Worm (Caenorhabditis elegans) whole organism, early embryonic: ENCODE data around the gene C16D2.1.

Experiments
- ceh-36 ChIP-seq: sonication (generic microtip); optimal IDR thresholded peaks from 2 replicates; lab custom pipeline; 2016; ENCODE audit warnings: missing genetic modification characterization, inconsistent platforms, missing compliant biosample characterization
- hmbx-1 ChIP-seq: sonication (generic microtip); optimal IDR thresholded peaks from 2 replicates; lab custom pipeline; 2016; ENCODE audit warnings: mild to moderate bottlenecking, missing genetic modification characterization, missing compliant biosample characterization

DNA sequence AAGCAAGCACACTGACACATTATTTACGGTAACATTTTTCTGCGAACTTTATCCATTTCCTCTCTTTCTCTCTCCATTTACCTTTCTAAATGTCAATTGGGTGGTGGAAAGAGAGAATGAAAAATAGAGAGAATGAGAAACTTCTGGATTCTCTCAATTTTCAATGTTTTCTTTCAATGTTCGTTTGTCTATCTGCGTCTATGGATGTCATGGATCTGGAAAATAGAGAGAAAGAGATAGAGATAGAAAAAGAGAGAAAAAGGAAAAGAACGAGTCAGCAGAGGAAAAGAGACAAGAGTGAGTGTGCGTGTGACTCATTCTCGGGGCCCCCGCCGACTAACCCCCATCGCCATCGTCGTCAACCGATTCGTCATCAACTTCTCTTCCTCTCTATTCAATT lies 18.6 kb upstream of the C16D2.1 start, which contains the start of gene jun-1:
- TF ChIP-seq ceh-36 (tag; lab: Kevin White, UChicago) (no peak), hmbx-1 (tag; lab: Kevin White, UChicago) (no peak)
